Worm (Caenorhabditis elegans) whole organism, young adult: Measurements from ENCODE around the gene ZK177.1.
A peak's percentile ranks its signal among the peaks of the same experiment; 100 is the strongest.

Source experiments
- C06A6.2 ChIP-seq: fragments of 200-800 bp; sonication (Bioruptor generic); conservative IDR thresholded peaks from 2 replicates; pipeline ENCODE4 v1.3.6; 2022; ENCODE audit warnings: missing genetic modification characterization, missing compliant biosample characterization
- F55B11.4 ChIP-seq: sonication (generic microtip); optimal IDR thresholded peaks from 2 replicates; lab custom pipeline; 2016; ENCODE audit warnings: missing compliant biosample characterization, missing genetic modification characterization, borderline replicate concordance; ENCODE audit not compliant: insufficient read depth
- F57A8.1 ChIP-seq: fragments of 200-800 bp; sonication (Bioruptor generic); optimal IDR thresholded peaks from 2 replicates; lab custom pipeline; 2018; ENCODE audit warnings: mild to moderate bottlenecking, missing genetic modification characterization, moderate library complexity, missing compliant biosample characterization
- K12H6.12 ChIP-seq: fragments of 200-800 bp; sonication (Bioruptor generic); optimal IDR thresholded peaks from 2 replicates; lab custom pipeline; 2018; ENCODE audit warnings: mild to moderate bottlenecking, missing genetic modification characterization, missing compliant biosample characterization
- T26A5.8 ChIP-seq: sonication (generic microtip); optimal IDR thresholded peaks from 2 replicates; lab custom pipeline; 2016; ENCODE audit warnings: missing genetic modification characterization, missing compliant biosample characterization
- Y53F4B.3 ChIP-seq: fragments of 200-800 bp; sonication (Bioruptor generic); IDR thresholded peaks from 2 replicates; pipeline ENCODE4 v1.3.6; 2022; ENCODE audit warnings: missing genetic modification reagents, missing genetic modification characterization, missing compliant biosample characterization
- Y53G8AR.9 ChIP-seq: fragments of 200-800 bp; sonication (Bioruptor generic); conservative IDR thresholded peaks from 2 replicates; pipeline ENCODE4 v1.3.6; 2022; ENCODE audit warnings: missing genetic modification reagents, missing genetic modification characterization, missing compliant biosample characterization
- Y79H2A.3 ChIP-seq: fragments of 200-800 bp; sonication (Bioruptor generic); conservative IDR thresholded peaks from 2 replicates; pipeline ENCODE4 v1.3.6; 2022; ENCODE audit warnings: missing genetic modification reagents, missing genetic modification characterization, missing compliant biosample characterization
- ZK185.1 ChIP-seq: sonication (generic microtip); optimal IDR thresholded peaks from 2 replicates; lab custom pipeline; 2016; ENCODE audit warnings: mild to moderate bottlenecking, missing genetic modification characterization, missing compliant biosample characterization; ENCODE audit not compliant: poor library complexity, severe bottlenecking
- akir-1 ChIP-seq: fragments of 200-800 bp; sonication (Bioruptor generic); optimal IDR thresholded peaks from 2 replicates; lab custom pipeline; 2018; ENCODE audit warnings: mild to moderate bottlenecking, missing genetic modification characterization, moderate library complexity, missing compliant biosample characterization
- aptf-3 ChIP-seq: fragments of 200-800 bp; sonication (Bioruptor generic); IDR thresholded peaks from 2 replicates; pipeline ENCODE4 v1.3.6; 2022; ENCODE audit warnings: missing genetic modification characterization, missing compliant biosample characterization
- atf-7 ChIP-seq: sonication (generic microtip); optimal IDR thresholded peaks from 2 replicates; lab custom pipeline; 2017; ENCODE audit warnings: mild to moderate bottlenecking, missing genetic modification characterization, missing compliant biosample characterization
- athp-1 ChIP-seq: sonication (generic microtip); optimal IDR thresholded peaks from 2 replicates; lab custom pipeline; 2017; ENCODE audit warnings: mild to moderate bottlenecking, missing genetic modification characterization, missing compliant biosample characterization
- attf-6 ChIP-seq: fragments of 200-800 bp; sonication (Bioruptor generic); IDR thresholded peaks from 2 replicates; pipeline ENCODE4 v1.3.6; 2022; ENCODE audit warnings: missing genetic modification reagents, missing genetic modification characterization, missing compliant biosample characterization
- ccch-3 ChIP-seq: fragments of 200-800 bp; sonication (Bioruptor generic); optimal IDR thresholded peaks from 2 replicates; lab custom pipeline; 2018; ENCODE audit warnings: mild to moderate bottlenecking, missing genetic modification characterization, missing compliant biosample characterization
- ceh-40 ChIP-seq: fragments of 200-800 bp; sonication (Bioruptor generic); IDR thresholded peaks from 2 replicates; pipeline ENCODE4 v1.3.6; 2022; ENCODE audit warnings: missing genetic modification characterization, missing compliant biosample characterization
- ceh-91 ChIP-seq: fragments of 200-800 bp; sonication (Bioruptor generic); IDR thresholded peaks from 2 replicates; pipeline ENCODE4 v1.3.6; 2022; ENCODE audit warnings: missing genetic modification reagents, missing genetic modification characterization, missing compliant biosample characterization
- chd-7 ChIP-seq: sonication (generic microtip); optimal IDR thresholded peaks from 2 replicates; lab custom pipeline; 2016; ENCODE audit warnings: mild to moderate bottlenecking, missing genetic modification characterization, moderate library complexity, missing compliant biosample characterization
- dox-1 ChIP-seq: fragments of 200-800 bp; sonication (Bioruptor generic); IDR thresholded peaks from 2 replicates; pipeline ENCODE4 v1.3.6; 2022; ENCODE audit warnings: missing genetic modification reagents, missing genetic modification characterization, missing compliant biosample characterization
- dpl-1 ChIP-seq: fragments of 150-350 bp; optimal IDR thresholded peaks from 2 replicates; lab custom pipeline; 2014; ENCODE audit warnings: missing biosample characterization, missing genetic modification reagents, missing genetic modification characterization
- egl-44 ChIP-seq: fragments of 200-800 bp; sonication (Bioruptor generic); IDR thresholded peaks from 2 replicates; pipeline ENCODE4 v1.3.6; 2022; ENCODE audit warnings: missing genetic modification reagents, missing genetic modification characterization, missing compliant biosample characterization
- him-1 ChIP-seq: sonication (generic microtip); optimal IDR thresholded peaks from 2 replicates; lab custom pipeline; 2016; ENCODE audit warnings: missing genotype, missing genetic modification reagents, missing genetic modification characterization, missing compliant biosample characterization
- hlh-26 ChIP-seq: fragments of 200-800 bp; sonication (Bioruptor generic); conservative IDR thresholded peaks from 2 replicates; pipeline ENCODE4 v1.3.6; 2022; ENCODE audit warnings: missing genetic modification reagents, missing genetic modification characterization, missing compliant biosample characterization
- hrde-1 ChIP-seq: sonication (generic microtip); optimal IDR thresholded peaks from 2 replicates; lab custom pipeline; 2016; ENCODE audit warnings: missing genetic modification characterization, mild to moderate bottlenecking, missing compliant biosample characterization, moderate library complexity, missing genotype, missing genetic modification reagents, borderline replicate concordance
- hsf-1 ChIP-seq: fragments of 200-800 bp; sonication (Bioruptor generic); IDR thresholded peaks from 2 replicates; pipeline ENCODE4 v1.3.6; 2022; ENCODE audit warnings: missing genetic modification reagents, missing genetic modification characterization, missing compliant biosample characterization
- lag-1 ChIP-seq: fragments of 200-800 bp; sonication (Bioruptor generic); IDR thresholded peaks from 2 replicates; pipeline ENCODE4 v1.3.6; 2022; ENCODE audit warnings: missing genetic modification reagents, missing genetic modification characterization, missing compliant biosample characterization
- lin-35 ChIP-seq, 3 experiments: fragments of 150-350 bp in 2 of 3; sonication (generic microtip) in 1 of 3; optimal IDR thresholded peaks; 2 replicates each; lab custom pipeline; 2014 to 2018; ENCODE audit warnings: missing biosample characterization in 3 of 3, missing genetic modification characterization in 3 of 3, missing genetic modification reagents in 3 of 3
- lin-54 ChIP-seq: fragments of 200-800 bp; sonication (Bioruptor generic); optimal IDR thresholded peaks from 2 replicates; lab custom pipeline; 2018; ENCODE audit warnings: mild to moderate bottlenecking, missing genetic modification characterization, missing compliant biosample characterization
- madf-6 ChIP-seq: fragments of 200-800 bp; sonication (Bioruptor generic); IDR thresholded peaks from 2 replicates; pipeline ENCODE4 v1.3.6; 2022; ENCODE audit warnings: missing genetic modification reagents, missing genetic modification characterization, missing compliant biosample characterization
- madf-8 ChIP-seq: fragments of 200-800 bp; sonication (Bioruptor generic); conservative IDR thresholded peaks from 2 replicates; pipeline ENCODE4 v1.3.6; 2022; ENCODE audit warnings: missing genetic modification reagents, missing genetic modification characterization, missing compliant biosample characterization
- mcd-1 ChIP-seq: fragments of 200-800 bp; sonication (Bioruptor generic); IDR thresholded peaks from 2 replicates; pipeline ENCODE4 v1.3.6; 2022; ENCODE audit warnings: missing genetic modification reagents, missing genetic modification characterization, missing compliant biosample characterization
- mes-4 ChIP-seq: sonication (generic microtip); optimal IDR thresholded peaks from 2 replicates; lab custom pipeline; 2016; ENCODE audit warnings: missing genotype, missing genetic modification characterization, missing compliant biosample characterization
- mxl-1 ChIP-seq: sonication (generic microtip); optimal IDR thresholded peaks from 2 replicates; lab custom pipeline; 2016; ENCODE audit warnings: missing genetic modification characterization, missing compliant biosample characterization
- nfya-1 ChIP-seq: sonication (generic microtip); optimal IDR thresholded peaks from 2 replicates; lab custom pipeline; 2017; ENCODE audit warnings: antibody characterized with exemption, missing compliant biosample characterization, missing genetic modification characterization, borderline replicate concordance; ENCODE audit not compliant: insufficient read depth
- nfya-2 ChIP-seq: fragments of 200-800 bp; sonication (Bioruptor generic); IDR thresholded peaks from 2 replicates; pipeline ENCODE4 v1.3.6; 2022; ENCODE audit warnings: missing genetic modification reagents, missing genetic modification characterization, missing compliant biosample characterization
- nfyb-1 ChIP-seq: fragments of 200-800 bp; sonication (Bioruptor generic); IDR thresholded peaks from 2 replicates; pipeline ENCODE4 v1.3.6; 2022; ENCODE audit warnings: missing genetic modification reagents, missing genetic modification characterization, missing compliant biosample characterization
- nhr-179 ChIP-seq: sonication (generic microtip); optimal IDR thresholded peaks from 2 replicates; lab custom pipeline; 2016; ENCODE audit warnings: mild to moderate bottlenecking, missing genetic modification characterization, missing compliant biosample characterization
- repo-1 ChIP-seq: sonication (generic microtip); optimal IDR thresholded peaks from 2 replicates; lab custom pipeline; 2017; ENCODE audit warnings: mild to moderate bottlenecking, missing genetic modification characterization, missing compliant biosample characterization
- rpc-1 ChIP-seq, 2 experiments: fragments of 150-350 bp in 1 of 2; sonication (generic microtip) in 1 of 2; optimal IDR thresholded peaks; 2 replicates each; lab custom pipeline; 2014 to 2018; ENCODE audit warnings: missing biosample characterization in 1 of 2, missing genetic modification characterization in 1 of 2, missing genetic modification reagents in 1 of 2, missing genotype in 1 of 2
- somi-1 ChIP-seq: fragments of 200-800 bp; sonication (Bioruptor generic); optimal IDR thresholded peaks from 2 replicates; lab custom pipeline; 2018; ENCODE audit warnings: mild to moderate bottlenecking, missing genetic modification characterization, missing compliant biosample characterization
- tbp1 ChIP-seq: fragments of 200-800 bp; sonication (Bioruptor generic); optimal IDR thresholded peaks from 2 replicates; lab custom pipeline; 2018; ENCODE audit warnings: mild to moderate bottlenecking, missing genetic modification characterization, missing compliant biosample characterization
- tlf-1 ChIP-seq: fragments of 200-800 bp; sonication (Bioruptor generic); optimal IDR thresholded peaks from 2 replicates; lab custom pipeline; 2018; ENCODE audit warnings: mild to moderate bottlenecking, missing genetic modification characterization, missing compliant biosample characterization
- unc-130 ChIP-seq: sonication (generic microtip); optimal IDR thresholded peaks from 2 replicates; lab custom pipeline; 2016; ENCODE audit warnings: missing genetic modification reagents, missing genetic modification characterization, missing compliant biosample characterization
- unc-62 ChIP-seq: fragments of 150-350 bp; optimal IDR thresholded peaks from 2 replicates; lab custom pipeline; 2014; ENCODE audit warnings: missing biosample characterization, missing genetic modification reagents, missing genetic modification characterization
- xnd-1 ChIP-seq: sonication (generic microtip); optimal IDR thresholded peaks from 2 replicates; lab custom pipeline; 2016; ENCODE audit warnings: missing genotype, missing genetic modification reagents, missing genetic modification characterization, missing compliant biosample characterization
- ztf-18 ChIP-seq: sonication (generic microtip); optimal IDR thresholded peaks from 2 replicates; lab custom pipeline; 2016; ENCODE audit warnings: missing genotype, mild to moderate bottlenecking, missing genetic modification characterization, missing compliant biosample characterization
- ztf-28 ChIP-seq: fragments of 200-800 bp; sonication (Bioruptor generic); IDR thresholded peaks from 2 replicates; pipeline ENCODE4 v1.3.6; 2022; ENCODE audit warnings: missing genetic modification reagents, missing genetic modification characterization, missing compliant biosample characterization

The ZK177.1 gene

ce11 chrII:5511417-5512353, 16.3 kb upstream of the ZK177.1 start:
- TF ChIP-seq him-1 (tag; lab: Kevin White, UChicago): peak; percentile 50
- TF ChIP-seq repo-1 (tag; lab: Kevin White, UChicago): no peak
- no peak for TF ChIP-seq C06A6.2 (GFP tag; lab: Robert Waterston, UW)
- no peak for TF ChIP-seq unc-62
- no peak for TF ChIP-seq hlh-26 (GFP tag; lab: Robert Waterston, UW)
- TF ChIP-seq unc-130 (GFP tag; lab: Kevin White, UChicago): peak; percentile 57
- TF ChIP-seq tlf-1 (GFP tag; lab: Kevin White, UChicago): no peak
- peak; percentile 16 for TF ChIP-seq atf-7 (tag; lab: Kevin White, UChicago)
- no peak for TF ChIP-seq rpc-1 (optimal IDR thresholded peaks at IDR 0.05; lab: Kevin White, UChicago)
- no peak for TF ChIP-seq rpc-1 (tag; optimal IDR thresholded peaks at IDR 0.05; lab: Kevin White, UChicago)
- no peak for TF ChIP-seq Y53F4B.3 (GFP tag; lab: Robert Waterston, UW)
- TF ChIP-seq nfya-2 (GFP tag; lab: Robert Waterston, UW): no peak
- no peak for TF ChIP-seq ztf-18 (tag; lab: Kevin White, UChicago)
- peak; percentile 41 for TF ChIP-seq mcd-1
- no peak for TF ChIP-seq mes-4 (tag; lab: Kevin White, UChicago)
- TF ChIP-seq xnd-1: peak; percentile 76
- peak; percentile 90 for TF ChIP-seq madf-6
- TF ChIP-seq lin-35 (GFP tag; optimal IDR thresholded peaks at IDR 0.05; lab: Kevin White, UChicago): peak in 1 of 3 experiments; percentile 13
- TF ChIP-seq ceh-40 (GFP tag; lab: Robert Waterston, UW): no peak
- no peak for TF ChIP-seq nfya-1 (tag; lab: Kevin White, UChicago)
- no peak for TF ChIP-seq nfyb-1 (GFP tag; lab: Robert Waterston, UW)
- TF ChIP-seq ceh-91 (GFP tag; lab: Robert Waterston, UW): no peak
- TF ChIP-seq madf-8 (GFP tag; lab: Robert Waterston, UW): peak; percentile 88
- TF ChIP-seq dox-1: 0 out of 2 replicates have a peak, but pooled peaks have one; percentile 39
- no peak for TF ChIP-seq mxl-1 (tag; lab: Kevin White, UChicago)
- TF ChIP-seq ztf-28 (GFP tag; lab: Robert Waterston, UW): 0 out of 2 replicates have a peak, but pooled peaks have one; percentile 22
- no peak for TF ChIP-seq Y53G8AR.9
- TF ChIP-seq ccch-3: no peak
- TF ChIP-seq Y79H2A.3: no peak
- TF ChIP-seq hrde-1: no peak
- peak; percentile 7 for TF ChIP-seq K12H6.12 (tag; lab: Kevin White, UChicago)
- TF ChIP-seq T26A5.8 (tag; lab: Kevin White, UChicago): no peak
- no peak for TF ChIP-seq F57A8.1 (GFP tag; lab: Kevin White, UChicago)
- no peak for TF ChIP-seq nhr-179 (tag; lab: Kevin White, UChicago)
- TF ChIP-seq ZK185.1 (tag; lab: Kevin White, UChicago): peak; percentile 65
- peak; percentile 4 for TF ChIP-seq lin-54 (GFP tag; lab: Kevin White, UChicago)
- TF ChIP-seq somi-1 (GFP tag; lab: Kevin White, UChicago): no peak
- no peak for TF ChIP-seq athp-1
- TF ChIP-seq attf-6: no peak
- no peak for TF ChIP-seq chd-7 (tag; lab: Kevin White, UChicago)
- no peak for TF ChIP-seq hsf-1 (GFP tag; lab: Robert Waterston, UW)
- no peak for TF ChIP-seq tbp1 (GFP tag; lab: Kevin White, UChicago)
- no peak for TF ChIP-seq F55B11.4 (tag; lab: Kevin White, UChicago)
- TF ChIP-seq lag-1 (GFP tag; lab: Robert Waterston, UW): no peak
- TF ChIP-seq egl-44 (GFP tag; lab: Robert Waterston, UW): no peak
- no peak for TF ChIP-seq akir-1 (GFP tag; lab: Kevin White, UChicago)
- TF ChIP-seq aptf-3 (GFP tag; lab: Robert Waterston, UW): no peak
- no peak for TF ChIP-seq dpl-1 (GFP tag; lab: Kevin White, UChicago)
